Fruit fly (Drosophila melanogaster) whole organism, embryonic: ENCODE results near the gene CoRest.
A peak's percentile ranks its signal among the peaks of the same experiment; 100 is the strongest.

Experiments
- Atf-2 ChIP-seq: fragments of 200-800 bp; sonication (Bioruptor generic); optimal IDR thresholded peaks from 2 replicates; lab custom pipeline; 2016; ENCODE audit warnings: missing biosample characterization, missing genetic modification characterization
- CG11085 ChIP-seq: fragments of 200-800 bp; sonication (Bioruptor generic); IDR thresholded peaks from 2 replicates; pipeline ENCODE4 v1.3.6; 2022; ENCODE audit warnings: missing biosample characterization, missing genetic modification characterization
- CG12104 ChIP-seq: fragments of 200-800 bp; sonication (Bioruptor generic); optimal IDR thresholded peaks from 3 replicates; lab custom pipeline; 2016; ENCODE audit warnings: missing biosample characterization, missing genetic modification characterization
- CG12219 ChIP-seq: fragments of 200-800 bp; sonication (Bioruptor generic); optimal IDR thresholded peaks from 3 replicates; lab custom pipeline; 2018; ENCODE audit warnings: missing biosample characterization, mild to moderate bottlenecking, missing genetic modification characterization
- CG12299 ChIP-seq: fragments of 200-800 bp; sonication (Bioruptor generic); optimal IDR thresholded peaks from 2 replicates; lab custom pipeline; 2018; ENCODE audit warnings: missing biosample characterization, mild to moderate bottlenecking, missing genetic modification characterization
- CG15696 ChIP-seq: fragments of 200-800 bp; sonication (Bioruptor generic); optimal IDR thresholded peaks from 2 replicates; lab custom pipeline; 2019; ENCODE audit warnings: missing biosample characterization, mild to moderate bottlenecking, missing genetic modification characterization, moderate library complexity
- CG1603 ChIP-seq: fragments of 200-800 bp; sonication (Bioruptor generic); optimal IDR thresholded peaks from 2 replicates; lab custom pipeline; 2019; ENCODE audit warnings: missing biosample characterization, mild to moderate bottlenecking, missing genetic modification characterization, moderate library complexity
- CG17568 ChIP-seq: fragments of 200-800 bp; sonication (Bioruptor generic); optimal IDR thresholded peaks from 2 replicates; lab custom pipeline; 2018; ENCODE audit warnings: missing biosample characterization, mild to moderate bottlenecking, missing genetic modification characterization, moderate library complexity
- CG18764 ChIP-seq: fragments of 200-800 bp; sonication (Bioruptor generic); optimal IDR thresholded peaks from 3 replicates; lab custom pipeline; 2016; ENCODE audit warnings: missing biosample characterization, missing genetic modification characterization
- CG2129 ChIP-seq: fragments of 200-800 bp; sonication (Bioruptor generic); IDR thresholded peaks from 2 replicates; pipeline ENCODE4 v1.3.6; 2022; ENCODE audit warnings: missing biosample characterization, missing genetic modification characterization; ENCODE audit not compliant: partially characterized antibody
- CG2889 ChIP-seq: fragments of 200-800 bp; sonication (Bioruptor generic); IDR thresholded peaks from 3 replicates; pipeline ENCODE4 v1.3.6; 2022; ENCODE audit warnings: missing biosample characterization, missing genetic modification characterization
- CG33557 ChIP-seq: fragments of 200-800 bp; sonication (Bioruptor generic); optimal IDR thresholded peaks from 2 replicates; lab custom pipeline; 2019; ENCODE audit warnings: missing biosample characterization, mild to moderate bottlenecking, missing genetic modification characterization, moderate library complexity
- CG3726 ChIP-seq: fragments of 200-800 bp; sonication (Bioruptor generic); IDR thresholded peaks from 3 replicates; pipeline ENCODE4, ENCODE4 v1.3.6; 2022; ENCODE audit warnings: missing biosample characterization, missing genetic modification characterization
- CG6683 ChIP-seq: fragments of 200-800 bp; sonication (Bioruptor generic); optimal IDR thresholded peaks from 2 replicates; lab custom pipeline; 2017; ENCODE audit warnings: missing biosample characterization, mild to moderate bottlenecking, missing genetic modification characterization, missing genetic modification reagents
- CG7357 ChIP-seq: fragments of 200-800 bp; sonication (Bioruptor generic); IDR thresholded peaks from 3 replicates; pipeline ENCODE4 v1.3.6; 2022; ENCODE audit warnings: missing biosample characterization, missing genetic modification characterization
- CG8359 ChIP-seq: fragments of 200-800 bp; sonication (Bioruptor generic); optimal IDR thresholded peaks from 2 replicates; lab custom pipeline; 2017; ENCODE audit warnings: missing biosample characterization, mild to moderate bottlenecking, missing genetic modification characterization, borderline replicate concordance
- CG8765 ChIP-seq: fragments of 200-800 bp; sonication (Bioruptor generic); IDR thresholded peaks from 2 replicates; pipeline ENCODE4 v1.3.6; 2022; ENCODE audit warnings: missing biosample characterization, missing genetic modification characterization
- CG9876 ChIP-seq: fragments of 200-800 bp; sonication (Bioruptor generic); optimal IDR thresholded peaks from 2 replicates; lab custom pipeline; 2016; ENCODE audit warnings: missing biosample characterization, missing genetic modification characterization
- Dip3 ChIP-seq: fragments of 200-800 bp; sonication (Bioruptor generic); optimal IDR thresholded peaks from 3 replicates; lab custom pipeline; 2016; ENCODE audit warnings: missing biosample characterization, missing genetic modification characterization
- H2.0 ChIP-seq: fragments of 200-800 bp; sonication (Bioruptor generic); IDR thresholded peaks from 2 replicates; pipeline ENCODE4 v1.3.6; 2022; ENCODE audit warnings: missing biosample characterization, missing genetic modification characterization
- HmgZ ChIP-seq: fragments of 200-800 bp; sonication (Bioruptor generic); optimal IDR thresholded peaks from 2 replicates; lab custom pipeline; 2018; ENCODE audit warnings: missing biosample characterization, mild to moderate bottlenecking, missing genetic modification characterization
- Hr39 ChIP-seq: fragments of >200 bp; optimal IDR thresholded peaks from 2 replicates; lab custom pipeline; 2017
- Hsf ChIP-seq: fragments of 200-800 bp; sonication (Bioruptor generic); optimal IDR thresholded peaks from 3 replicates; lab custom pipeline; 2016; ENCODE audit warnings: missing biosample characterization, missing genetic modification characterization
- Lpt ChIP-seq: fragments of >200 bp; optimal IDR thresholded peaks from 2 replicates; lab custom pipeline; 2018; ENCODE audit warnings: missing biosample characterization, missing genetic modification characterization
- NfI ChIP-seq: fragments of 200-800 bp; sonication (Bioruptor generic); optimal IDR thresholded peaks from 3 replicates; lab custom pipeline; 2018; ENCODE audit warnings: missing biosample characterization, mild to moderate bottlenecking, missing genetic modification characterization, moderate library complexity
- ara ChIP-seq: fragments of 200-800 bp; sonication (Bioruptor generic); IDR thresholded peaks from 2 replicates; pipeline ENCODE4 v1.3.6; 2022; ENCODE audit warnings: missing biosample characterization, missing genetic modification characterization
- ash1 ChIP-seq: fragments of 200-800 bp; sonication (Bioruptor generic); optimal IDR thresholded peaks from 2 replicates; lab custom pipeline; 2018; ENCODE audit warnings: missing biosample characterization, mild to moderate bottlenecking, missing genetic modification characterization
- az2 ChIP-seq: fragments of 200-800 bp; sonication (Bioruptor generic); optimal IDR thresholded peaks from 3 replicates; lab custom pipeline; 2016; ENCODE audit warnings: missing biosample characterization, missing genetic modification characterization
- bigmax ChIP-seq: fragments of 200-800 bp; sonication (Bioruptor generic); optimal IDR thresholded peaks from 2 replicates; lab custom pipeline; 2018; ENCODE audit warnings: missing biosample characterization, mild to moderate bottlenecking, missing genetic modification characterization
- chinmo ChIP-seq: fragments of 200-800 bp; sonication (Bioruptor generic); IDR thresholded peaks from 4 replicates; pipeline ENCODE4 v1.3.6; 2022; ENCODE audit warnings: missing biosample characterization, missing genetic modification characterization; ENCODE audit not compliant: partially characterized antibody
- chn ChIP-seq: fragments of 200-800 bp; sonication (Bioruptor generic); optimal IDR thresholded peaks from 2 replicates; lab custom pipeline; 2016; ENCODE audit warnings: missing biosample characterization, missing genetic modification characterization
- croc ChIP-seq: fragments of 200-800 bp; sonication (Bioruptor generic); conservative IDR thresholded peaks from 3 replicates; pipeline ENCODE4 v1.3.6; 2022; ENCODE audit warnings: missing biosample characterization, missing genetic modification characterization
- crp ChIP-seq, 2 experiments: fragments of 200-800 bp; sonication (Bioruptor generic); optimal IDR thresholded peaks; 2 replicates in 1 of 2; 3 replicates in 1 of 2; lab custom pipeline; 2017; ENCODE audit warnings: missing biosample characterization in 2 of 2, missing genetic modification characterization in 2 of 2, mild to moderate bottlenecking in 1 of 2, moderate library complexity in 1 of 2
- dmrt11E ChIP-seq: fragments of 200-800 bp; sonication (Bioruptor generic); optimal IDR thresholded peaks from 3 replicates; lab custom pipeline; 2018; ENCODE audit warnings: missing biosample characterization, mild to moderate bottlenecking, missing genetic modification characterization, moderate library complexity
- ems ChIP-seq: fragments of 200-800 bp; sonication (Bioruptor generic); optimal IDR thresholded peaks from 3 replicates; lab custom pipeline; 2016; ENCODE audit warnings: missing biosample characterization, missing genetic modification characterization
- en ChIP-seq: fragments of 200-800 bp; sonication (Bioruptor generic); optimal IDR thresholded peaks from 2 replicates; lab custom pipeline; 2016; ENCODE audit warnings: missing biosample characterization, missing genetic modification characterization
- fd102C ChIP-seq: fragments of 200-800 bp; sonication (Bioruptor generic); optimal IDR thresholded peaks from 2 replicates; lab custom pipeline; 2018; ENCODE audit warnings: missing biosample characterization, mild to moderate bottlenecking, missing genetic modification characterization, moderate library complexity
- ftz-f1 ChIP-seq: fragments of 200-800 bp; sonication (Bioruptor generic); optimal IDR thresholded peaks from 2 replicates; lab custom pipeline; 2016; ENCODE audit warnings: missing biosample characterization, missing genetic modification characterization
- ham ChIP-seq: fragments of 200-800 bp; sonication (Bioruptor generic); IDR thresholded peaks from 2 replicates; pipeline ENCODE4 v1.3.6; 2022; ENCODE audit warnings: missing biosample characterization, missing genetic modification characterization
- hbn ChIP-seq: fragments of 200-800 bp; sonication (Bioruptor generic); IDR thresholded peaks from 2 replicates; pipeline ENCODE4 v1.3.6; 2022; ENCODE audit warnings: missing biosample characterization, missing genetic modification characterization; ENCODE audit not compliant: partially characterized antibody
- maf-S ChIP-seq: fragments of 200-800 bp; sonication (Bioruptor generic); optimal IDR thresholded peaks from 2 replicates; lab custom pipeline; 2016; ENCODE audit warnings: missing biosample characterization, missing genetic modification characterization
- nmo ChIP-seq: fragments of 200-800 bp; sonication (Bioruptor generic); optimal IDR thresholded peaks from 2 replicates; lab custom pipeline; 2018; ENCODE audit warnings: missing biosample characterization, mild to moderate bottlenecking, missing genetic modification characterization, moderate library complexity
- org-1 ChIP-seq: fragments of 200-800 bp; sonication (Bioruptor generic); optimal IDR thresholded peaks from 2 replicates; lab custom pipeline; 2017; ENCODE audit warnings: missing biosample characterization, missing genetic modification characterization
- pnt ChIP-seq: fragments of 200-800 bp; sonication (Bioruptor generic); optimal IDR thresholded peaks from 3 replicates; lab custom pipeline; 2016; ENCODE audit warnings: missing biosample characterization, missing genetic modification characterization
- pum ChIP-seq: fragments of 200-800 bp; sonication (Bioruptor generic); optimal IDR thresholded peaks from 2 replicates; lab custom pipeline; 2016; ENCODE audit warnings: missing biosample characterization, missing genetic modification characterization
- sc ChIP-seq, 3 experiments: fragments of >200 bp in 2 of 3; fragments of 200-800 bp in 1 of 3; sonication (Bioruptor generic) in 1 of 3; optimal IDR thresholded peaks; 2 replicates in 2 of 3; 3 replicates in 1 of 3; lab custom pipeline; 2017; ENCODE audit warnings: mild to moderate bottlenecking in 1 of 3, missing biosample characterization in 1 of 3, missing genetic modification characterization in 1 of 3, missing genetic modification reagents in 1 of 3
- slbo ChIP-seq: fragments of 200-800 bp; sonication (Bioruptor generic); IDR thresholded peaks from 2 replicates; pipeline ENCODE4 v1.3.6; 2022; ENCODE audit warnings: missing biosample characterization, missing genetic modification characterization
- z ChIP-seq: fragments of 200-800 bp; sonication (Bioruptor generic); IDR thresholded peaks from 3 replicates; pipeline ENCODE4 v1.3.6; 2022; ENCODE audit warnings: missing biosample characterization, missing genetic modification characterization
- zen2 ChIP-seq: fragments of 200-800 bp; sonication (Bioruptor generic); IDR thresholded peaks from 3 replicates; pipeline ENCODE4 v1.3.6; 2022; ENCODE audit warnings: missing biosample characterization, missing genetic modification characterization; ENCODE audit not compliant: partially characterized antibody

Gene CoRest

dm6 chrX:19505334-19506185 is 16.2 kb upstream of the CoRest start (continued):
- no peak for TF ChIP-seq Atf-2 (GFP tag; lab: Kevin White, UChicago)
- no peak for TF ChIP-seq az2 (GFP tag; lab: Kevin White, UChicago)
- TF ChIP-seq Dip3, result peak; percentile 7
- TF ChIP-seq CG2129 (GFP tag; lab: Robert Waterston, UW), result peak; percentile 44; the same call in 1 of the 2 replicates
- TF ChIP-seq sc (optimal IDR thresholded peaks at IDR 0.05; lab: Kevin White, UChicago), result no peak
- TF ChIP-seq sc (GFP tag; optimal IDR thresholded peaks at IDR 0.05; lab: Kevin White, UChicago), result no peak
- TF ChIP-seq en (GFP tag; lab: Kevin White, UChicago), result no peak
- peak; percentile 83 for TF ChIP-seq zen2 (GFP tag; lab: Robert Waterston, UW)
- no peak for TF ChIP-seq NfI
- TF ChIP-seq CG8359 (GFP tag; lab: Kevin White, UChicago), result no peak
- TF ChIP-seq maf-S (GFP tag; lab: Kevin White, UChicago), result peak; percentile 35
- no peak for TF ChIP-seq CG3726 (GFP tag; lab: Robert Waterston, UW)
- TF ChIP-seq HmgZ, result peak; percentile 41
- no peak for TF ChIP-seq CG33557 (GFP tag; lab: Kevin White, UChicago)
- no peak for TF ChIP-seq z (GFP tag; lab: Robert Waterston, UW)
- peak; percentile 54 for TF ChIP-seq slbo (GFP tag; lab: Robert Waterston, UW)
- no peak for TF ChIP-seq CG1603 (tag; lab: Kevin White, UChicago)
- no peak for TF ChIP-seq CG17568 (GFP tag; lab: Kevin White, UChicago)
- TF ChIP-seq Hsf (GFP tag; lab: Kevin White, UChicago), result peak; percentile 28
- no peak for TF ChIP-seq pnt (GFP tag; lab: Kevin White, UChicago)
- no peak for TF ChIP-seq CG12219 (GFP tag; lab: Kevin White, UChicago)
- no peak for TF ChIP-seq croc (GFP tag; lab: Robert Waterston, UW)
- TF ChIP-seq H2.0 (GFP tag; lab: Robert Waterston, UW), result no peak
- TF ChIP-seq ham (GFP tag; lab: Robert Waterston, UW), result no peak
- TF ChIP-seq hbn (GFP tag; lab: Robert Waterston, UW), result peak; percentile 72
- no peak for TF ChIP-seq CG8765 (GFP tag; lab: Robert Waterston, UW)
- no peak for TF ChIP-seq Hr39
- TF ChIP-seq org-1 (GFP tag; lab: Kevin White, UChicago), result no peak
- no peak for TF ChIP-seq CG15696
- peak; percentile 30; the same call in 1 of the 2 replicates for TF ChIP-seq CG11085 (GFP tag; lab: Robert Waterston, UW)
- no peak for TF ChIP-seq ash1 (GFP tag; lab: Kevin White, UChicago)
- no peak for TF ChIP-seq CG18764 (GFP tag; lab: Kevin White, UChicago)
- TF ChIP-seq CG6683, result no peak
- no peak for TF ChIP-seq bigmax (GFP tag; lab: Kevin White, UChicago)
- no peak for TF ChIP-seq ftz-f1 (GFP tag; lab: Kevin White, UChicago)
- peak; percentile 48 for TF ChIP-seq pum (GFP tag; lab: Kevin White, UChicago)
- TF ChIP-seq chn (GFP tag; lab: Kevin White, UChicago), result peak; percentile 22
- TF ChIP-seq CG2889 (GFP tag; lab: Robert Waterston, UW), result no peak
- peak; percentile 42 to 89 for TF ChIP-seq crp (GFP tag; optimal IDR thresholded peaks at IDR 0.05; lab: Kevin White, UChicago)
- TF ChIP-seq fd102C, result no peak
- TF ChIP-seq nmo (GFP tag; lab: Kevin White, UChicago), result peak; percentile 24
- no peak for TF ChIP-seq Lpt (GFP tag; lab: Kevin White, UChicago)
- TF ChIP-seq CG12299 (tag; lab: Kevin White, UChicago), result peak; percentile 1
- TF ChIP-seq dmrt11E (tag; lab: Kevin White, UChicago), result no peak
- TF ChIP-seq ara, result no peak
- no peak for TF ChIP-seq CG9876 (GFP tag; lab: Kevin White, UChicago)
- TF ChIP-seq ems (GFP tag; lab: Kevin White, UChicago), result no peak
- no peak for TF ChIP-seq CG7357
- TF ChIP-seq chinmo (GFP tag; lab: Robert Waterston, UW), result peak; percentile 90
- no peak for TF ChIP-seq CG12104 (GFP tag; lab: Kevin White, UChicago)
